Worm (Caenorhabditis elegans): ENCODE measurements around the gene clec-145.

DNA sequence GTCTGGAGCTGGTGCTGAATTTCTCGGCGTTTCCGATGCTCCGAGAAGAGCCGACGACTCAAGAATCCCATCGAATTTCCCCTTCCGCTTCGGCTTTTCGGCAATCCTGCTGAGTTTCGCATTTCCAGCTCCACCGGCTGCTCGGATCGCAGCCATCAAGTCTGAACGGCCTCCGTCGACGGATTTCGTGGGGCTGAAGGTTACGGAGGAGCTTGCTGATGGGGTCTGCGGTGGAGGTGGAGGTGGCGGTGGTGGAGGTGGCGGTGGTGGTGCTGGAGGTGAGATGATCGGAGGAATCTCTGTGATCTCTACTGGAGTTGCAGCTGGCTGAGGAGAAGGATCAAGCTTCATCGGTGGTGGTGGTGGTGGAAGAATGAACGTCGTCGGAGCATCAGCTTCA lies 47.4 kb downstream of the clec-145 start:
- TF ChIP-seq ceh-82 (tag; optimal IDR thresholded peaks at IDR 0.05) (no peak), jun-1 (tag; optimal IDR thresholded peaks at IDR 0.05) (no peak), lin-15B (tag; optimal IDR thresholded peaks at IDR 0.05) (no peak), nhr-77 (tag; optimal IDR thresholded peaks at IDR 0.05) (no peak), nhr-28 (tag; optimal IDR thresholded peaks at IDR 0.05) (no peak), elt-3 (tag; optimal IDR thresholded peaks at IDR 0.05) (no peak), nhr-237 (tag; optimal IDR thresholded peaks at IDR 0.05) (no peak), nhr-43 (tag; optimal IDR thresholded peaks at IDR 0.05; ENCODE audit: poor library complexity, severe bottlenecking) (no peak), zag-1 (tag; optimal IDR thresholded peaks at IDR 0.05) (no peak), elt-2 (tag; optimal IDR thresholded peaks at IDR 0.05) (no peak), egl-27 (tag; optimal IDR thresholded peaks at IDR 0.05) (no peak)

Measured in whole organism, L3 larva.